Worm (Caenorhabditis elegans) whole organism, young adult: ENCODE results near the gene hsp-12.2.

Source experiments
- B0019.2 ChIP-seq: fragments of 200-800 bp; sonication (Bioruptor generic); conservative IDR thresholded peaks from 2 replicates; pipeline ENCODE4 v1.3.6; 2022; ENCODE audit warnings: missing genetic modification reagents, missing genetic modification characterization, missing compliant biosample characterization
- B0336.3 ChIP-seq: fragments of 200-800 bp; sonication (Bioruptor generic); IDR thresholded peaks from 2 replicates; pipeline ENCODE4 v1.3.6; 2022; ENCODE audit warnings: missing genetic modification characterization, missing compliant biosample characterization
- C17E4.6 ChIP-seq: fragments of 200-800 bp; sonication (Bioruptor generic); IDR thresholded peaks from 2 replicates; pipeline ENCODE4 v1.3.6; 2022; ENCODE audit warnings: missing genetic modification reagents, missing genetic modification characterization, missing compliant biosample characterization
- F22D6.2 ChIP-seq: sonication (generic microtip); optimal IDR thresholded peaks from 2 replicates; lab custom pipeline; 2016; ENCODE audit warnings: mild to moderate bottlenecking, missing genetic modification characterization, missing compliant biosample characterization
- F23B12.7 ChIP-seq: sonication (generic microtip); optimal IDR thresholded peaks from 2 replicates; lab custom pipeline; 2017; ENCODE audit warnings: missing genetic modification characterization, mild to moderate bottlenecking, missing compliant biosample characterization, antibody characterized with exemption, moderate library complexity; ENCODE audit not compliant: insufficient read depth
- F39B2.1 ChIP-seq: fragments of 200-800 bp; sonication (Bioruptor generic); IDR thresholded peaks from 2 replicates; pipeline ENCODE4 v1.3.6; 2022; ENCODE audit warnings: missing genetic modification reagents, missing genetic modification characterization, missing compliant biosample characterization
- F49E8.2 ChIP-seq: sonication (generic microtip); optimal IDR thresholded peaks from 3 replicates; lab custom pipeline; 2017; ENCODE audit warnings: missing genetic modification characterization, mild to moderate bottlenecking, missing compliant biosample characterization, antibody characterized with exemption, moderate library complexity; ENCODE audit not compliant: insufficient read depth
- F57C9.4 ChIP-seq: sonication (generic microtip); optimal IDR thresholded peaks from 2 replicates; lab custom pipeline; 2017; ENCODE audit warnings: mild to moderate bottlenecking, missing genetic modification characterization, missing compliant biosample characterization
- Y53G8AR.9 ChIP-seq: fragments of 200-800 bp; sonication (Bioruptor generic); conservative IDR thresholded peaks from 2 replicates; pipeline ENCODE4 v1.3.6; 2022; ENCODE audit warnings: missing genetic modification reagents, missing genetic modification characterization, missing compliant biosample characterization
- Y95B8A.8 ChIP-seq: fragments of 200-800 bp; sonication (Bioruptor generic); IDR thresholded peaks from 2 replicates; pipeline ENCODE4 v1.3.6; 2022; ENCODE audit warnings: missing genetic modification reagents, missing genetic modification characterization, missing compliant biosample characterization
- athp-1 ChIP-seq: sonication (generic microtip); optimal IDR thresholded peaks from 2 replicates; lab custom pipeline; 2017; ENCODE audit warnings: mild to moderate bottlenecking, missing genetic modification characterization, missing compliant biosample characterization
- attf-3 ChIP-seq: fragments of 200-800 bp; sonication (Bioruptor generic); conservative IDR thresholded peaks from 2 replicates; pipeline ENCODE4 v1.3.6; 2022; ENCODE audit warnings: missing genetic modification reagents, missing genetic modification characterization, missing compliant biosample characterization
- attf-6 ChIP-seq: fragments of 200-800 bp; sonication (Bioruptor generic); IDR thresholded peaks from 2 replicates; pipeline ENCODE4 v1.3.6; 2022; ENCODE audit warnings: missing genetic modification reagents, missing genetic modification characterization, missing compliant biosample characterization
- bed-1 ChIP-seq: fragments of 200-800 bp; sonication (Bioruptor generic); IDR thresholded peaks from 2 replicates; pipeline ENCODE4 v1.3.6; 2022; ENCODE audit warnings: missing genetic modification reagents, missing genetic modification characterization, missing compliant biosample characterization
- ceh-79 ChIP-seq: sonication (generic microtip); optimal IDR thresholded peaks from 2 replicates; lab custom pipeline; 2017; ENCODE audit warnings: mild to moderate bottlenecking, missing genetic modification characterization, missing compliant biosample characterization
- ceh-91 ChIP-seq: fragments of 200-800 bp; sonication (Bioruptor generic); IDR thresholded peaks from 2 replicates; pipeline ENCODE4 v1.3.6; 2022; ENCODE audit warnings: missing genetic modification reagents, missing genetic modification characterization, missing compliant biosample characterization
- dpl-1 ChIP-seq: fragments of 150-350 bp; optimal IDR thresholded peaks from 2 replicates; lab custom pipeline; 2014; ENCODE audit warnings: missing biosample characterization, missing genetic modification reagents, missing genetic modification characterization
- efl-1 ChIP-seq: fragments of 150-350 bp; optimal IDR thresholded peaks from 2 replicates; lab custom pipeline; 2014; ENCODE audit warnings: missing biosample characterization, missing genetic modification reagents, missing genetic modification characterization
- egl-18 ChIP-seq: fragments of 200-800 bp; sonication (Bioruptor generic); IDR thresholded peaks from 2 replicates; pipeline ENCODE4 v1.3.6; 2022; ENCODE audit warnings: missing genetic modification reagents, missing genetic modification characterization, missing compliant biosample characterization
- fkh-3 ChIP-seq: sonication (generic microtip); optimal IDR thresholded peaks from 2 replicates; lab custom pipeline; 2016; ENCODE audit warnings: mild to moderate bottlenecking, missing genetic modification characterization, missing compliant biosample characterization
- hmg-20 ChIP-seq: fragments of 200-800 bp; sonication (Bioruptor generic); IDR thresholded peaks from 2 replicates; pipeline ENCODE4 v1.3.6; 2022; ENCODE audit warnings: missing genetic modification reagents, missing genetic modification characterization, missing compliant biosample characterization
- hsf-1 ChIP-seq: fragments of 200-800 bp; sonication (Bioruptor generic); IDR thresholded peaks from 2 replicates; pipeline ENCODE4 v1.3.6; 2022; ENCODE audit warnings: missing genetic modification reagents, missing genetic modification characterization, missing compliant biosample characterization
- let-607 ChIP-seq, 2 experiments: fragments of 200-800 bp in 1 of 2; sonication (Bioruptor generic) in 1 of 2; sonication (generic microtip) in 1 of 2; optimal IDR thresholded peaks; 2 replicates each; lab custom pipeline; 2016 to 2018; ENCODE audit warnings: mild to moderate bottlenecking in 2 of 2, missing compliant biosample characterization in 2 of 2, missing genetic modification characterization in 2 of 2, moderate library complexity in 2 of 2, missing genotype in 1 of 2
- lin-54 ChIP-seq: fragments of 200-800 bp; sonication (Bioruptor generic); optimal IDR thresholded peaks from 2 replicates; lab custom pipeline; 2018; ENCODE audit warnings: mild to moderate bottlenecking, missing genetic modification characterization, missing compliant biosample characterization
- madf-6 ChIP-seq: fragments of 200-800 bp; sonication (Bioruptor generic); IDR thresholded peaks from 2 replicates; pipeline ENCODE4 v1.3.6; 2022; ENCODE audit warnings: missing genetic modification reagents, missing genetic modification characterization, missing compliant biosample characterization
- madf-8 ChIP-seq: fragments of 200-800 bp; sonication (Bioruptor generic); conservative IDR thresholded peaks from 2 replicates; pipeline ENCODE4 v1.3.6; 2022; ENCODE audit warnings: missing genetic modification reagents, missing genetic modification characterization, missing compliant biosample characterization
- mcd-1 ChIP-seq: fragments of 200-800 bp; sonication (Bioruptor generic); IDR thresholded peaks from 2 replicates; pipeline ENCODE4 v1.3.6; 2022; ENCODE audit warnings: missing genetic modification reagents, missing genetic modification characterization, missing compliant biosample characterization
- mel-28 ChIP-seq: sonication (generic microtip); optimal IDR thresholded peaks from 2 replicates; lab custom pipeline; 2016; ENCODE audit warnings: borderline replicate concordance, mild to moderate bottlenecking, missing genetic modification characterization, missing compliant biosample characterization
- nhr-27 ChIP-seq: fragments of 200-800 bp; sonication (Bioruptor generic); optimal IDR thresholded peaks from 2 replicates; lab custom pipeline; 2018; ENCODE audit warnings: mild to moderate bottlenecking, missing genetic modification characterization, moderate library complexity, missing compliant biosample characterization
- nhr-80 ChIP-seq: sonication (generic microtip); optimal IDR thresholded peaks from 2 replicates; lab custom pipeline; 2016; ENCODE audit warnings: missing genetic modification characterization, missing compliant biosample characterization
- pha-4 ChIP-seq: fragments of 150-350 bp; sonication (generic microtip); optimal IDR thresholded peaks from 2 replicates; lab custom pipeline; 2014; ENCODE audit warnings: missing biosample characterization, missing genetic modification reagents, missing genetic modification characterization
- rcor-1 ChIP-seq: fragments of 200-800 bp; sonication (Bioruptor generic); IDR thresholded peaks from 2 replicates; pipeline ENCODE4 v1.3.6; 2022; ENCODE audit warnings: missing genetic modification reagents, missing genetic modification characterization, missing compliant biosample characterization
- rpc-1 ChIP-seq, 2 experiments: fragments of 150-350 bp in 1 of 2; sonication (generic microtip) in 1 of 2; optimal IDR thresholded peaks; 2 replicates each; lab custom pipeline; 2014 to 2018; ENCODE audit warnings: missing biosample characterization in 1 of 2, missing genetic modification characterization in 1 of 2, missing genetic modification reagents in 1 of 2, missing genotype in 1 of 2
- sdz-38 ChIP-seq: sonication (generic microtip); optimal IDR thresholded peaks from 2 replicates; lab custom pipeline; 2016; ENCODE audit warnings: missing genotype, missing genetic modification characterization, missing compliant biosample characterization
- sea-2 ChIP-seq: fragments of 200-800 bp; sonication (Bioruptor generic); IDR thresholded peaks from 2 replicates; pipeline ENCODE4 v1.3.6; 2022; ENCODE audit warnings: missing genetic modification characterization, missing compliant biosample characterization
- snpc-1.1 ChIP-seq: sonication (generic microtip); optimal IDR thresholded peaks from 2 replicates; lab custom pipeline; 2017; ENCODE audit warnings: missing genetic modification characterization, mild to moderate bottlenecking, missing compliant biosample characterization, antibody characterized with exemption, moderate library complexity, missing genotype, missing genetic modification reagents; ENCODE audit not compliant: insufficient read depth
- snpc-3.4 ChIP-seq: sonication (generic microtip); optimal IDR thresholded peaks from 2 replicates; lab custom pipeline; 2017; ENCODE audit warnings: missing genetic modification characterization, mild to moderate bottlenecking, missing compliant biosample characterization, antibody characterized with exemption, moderate library complexity, missing genotype, missing genetic modification reagents
- snpc-4 ChIP-seq, 5 experiments: fragments of 150-350 bp in 1 of 5; sonication (generic microtip) in 4 of 5; optimal IDR thresholded peaks; 2 replicates each; lab custom pipeline; 2014 to 2018; ENCODE audit warnings: missing genetic modification characterization in 5 of 5, missing biosample characterization in 3 of 5, antibody characterized with exemption in 2 of 5, mild to moderate bottlenecking in 2 of 5, missing compliant biosample characterization in 2 of 5, missing genotype in 2 of 5, moderate library complexity in 2 of 5, missing genetic modification reagents in 1 of 5
- tbp1 ChIP-seq: fragments of 200-800 bp; sonication (Bioruptor generic); optimal IDR thresholded peaks from 2 replicates; lab custom pipeline; 2018; ENCODE audit warnings: mild to moderate bottlenecking, missing genetic modification characterization, missing compliant biosample characterization
- unc-130 ChIP-seq: sonication (generic microtip); optimal IDR thresholded peaks from 2 replicates; lab custom pipeline; 2016; ENCODE audit warnings: missing genetic modification reagents, missing genetic modification characterization, missing compliant biosample characterization
- zim-3 ChIP-seq: sonication (generic microtip); optimal IDR thresholded peaks from 2 replicates; lab custom pipeline; 2017; ENCODE audit warnings: mild to moderate bottlenecking, missing genetic modification characterization, moderate library complexity, missing compliant biosample characterization
- ztf-26 ChIP-seq: sonication (generic microtip); optimal IDR thresholded peaks from 2 replicates; lab custom pipeline; 2017; ENCODE audit warnings: missing genetic modification characterization, missing compliant biosample characterization
- ztf-3 ChIP-seq: fragments of 200-800 bp; sonication (Bioruptor generic); optimal IDR thresholded peaks from 2 replicates; lab custom pipeline; 2018; ENCODE audit warnings: mild to moderate bottlenecking, missing genetic modification characterization, missing compliant biosample characterization

hsp-12.2 gene

DNA sequence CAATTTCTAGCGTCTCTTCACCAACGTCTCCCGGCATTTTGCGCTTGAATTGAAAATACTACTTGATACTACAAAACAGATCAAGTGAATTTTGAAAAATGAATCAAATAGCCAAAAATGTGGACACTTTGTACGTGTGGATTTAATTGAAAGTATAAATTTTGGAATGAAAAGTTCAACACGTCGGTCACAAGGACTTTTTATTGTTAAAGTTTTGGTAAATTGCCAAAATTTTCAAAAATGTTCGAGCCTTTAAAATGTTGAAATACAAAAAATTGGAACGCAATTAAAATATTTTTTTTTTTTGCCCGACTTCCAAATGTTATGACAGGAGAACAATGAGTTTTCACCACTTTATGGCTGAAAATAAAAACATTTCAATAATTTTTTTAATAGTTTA lies 39.8 kb upstream of the hsp-12.2 start, which contains the start of gene K06H7.8:
K06H7.8 (minus strand) TSS at position 101 of the 400 bp plus-strand sequence.
- TF ChIP-seq egl-18 (GFP tag; lab: Robert Waterston, UW) (no peak), mel-28 (tag; lab: Kevin White, UChicago) (no peak)

DNA sequence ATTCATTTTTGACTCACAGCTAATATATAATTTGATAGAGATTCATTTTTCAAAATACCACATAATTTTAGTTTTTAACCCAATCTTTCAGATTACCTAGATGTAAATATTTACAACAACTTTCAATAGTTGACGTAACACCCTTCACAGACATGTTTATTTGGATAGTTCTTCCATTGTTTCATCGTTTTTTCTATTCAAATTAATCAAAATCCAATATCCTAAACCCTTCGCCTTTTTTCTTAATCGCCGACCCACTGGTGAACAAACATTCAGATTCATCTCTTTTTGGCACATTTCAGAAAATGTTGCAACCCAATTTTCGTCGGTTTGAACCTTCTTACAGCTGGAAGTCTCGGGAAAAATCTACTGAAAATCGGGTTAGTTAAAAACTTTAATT lies 38.9 kb upstream of the hsp-12.2 start, which contains the start of gene K06H7.1:
K06H7.1 (plus strand) TSS at position 301 of the 400 bp plus-strand sequence.
- no peak for TF ChIP-seq attf-6

DNA sequence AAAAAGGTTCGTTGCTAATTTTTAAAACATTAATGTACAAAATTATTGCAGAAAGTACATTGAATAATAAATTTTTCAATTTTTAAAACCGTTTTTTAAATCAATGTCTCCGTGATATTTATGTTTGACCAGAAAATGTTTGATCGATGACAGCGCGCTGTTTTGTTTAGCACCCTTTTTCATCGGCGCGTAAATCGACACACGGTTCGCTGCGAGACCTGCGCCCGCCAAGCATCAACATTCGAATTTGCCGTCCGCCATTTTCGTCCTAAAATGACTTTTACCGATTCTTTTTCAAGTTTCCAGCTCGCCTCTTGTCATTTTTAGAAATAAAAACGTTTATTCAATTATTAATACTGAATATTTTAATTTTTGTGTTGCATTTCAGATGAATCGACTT lies 36.9 kb upstream of the hsp-12.2 start, which contains the start of gene plk-1:
plk-1 (plus strand) TSS at position 389 of the 400 bp plus-strand sequence.
- TF ChIP-seq F23B12.7 (no peak), lin-54 (GFP tag; lab: Kevin White, UChicago) (peak; percentile 86), rcor-1 (peak; percentile 24; the same call in 1 of the 2 replicates), madf-6 (GFP tag; lab: Robert Waterston, UW) (peak; percentile 97), ztf-26 (tag; lab: Kevin White, UChicago) (no peak), zim-3 (no peak), sea-2 (GFP tag; lab: Robert Waterston, UW) (no peak), egl-18 (GFP tag; lab: Robert Waterston, UW) (no peak), mcd-1 (peak; percentile 54), F22D6.2 (tag; lab: Kevin White, UChicago) (no peak), attf-3 (GFP tag; lab: Robert Waterston, UW) (peak; percentile 54), C17E4.6 (GFP tag; lab: Robert Waterston, UW) (peak; percentile 69; the same call in 1 of the 2 replicates), Y95B8A.8 (GFP tag; lab: Robert Waterston, UW) (peak; percentile 55; the same call in 1 of the 2 replicates), bed-1 (GFP tag; lab: Robert Waterston, UW) (no peak), dpl-1 (GFP tag; lab: Kevin White, UChicago) (peak; percentile 94), rpc-1 (optimal IDR thresholded peaks at IDR 0.05; lab: Kevin White, UChicago) (no peak), rpc-1 (tag; optimal IDR thresholded peaks at IDR 0.05; lab: Kevin White, UChicago) (no peak), snpc-1.1 (tag; lab: Kevin White, UChicago) (peak; percentile 24), Y53G8AR.9 (GFP tag; lab: Robert Waterston, UW) (no peak), F57C9.4 (tag; lab: Kevin White, UChicago) (no peak), hmg-20 (GFP tag; lab: Robert Waterston, UW) (no peak), ceh-91 (GFP tag; lab: Robert Waterston, UW) (peak; percentile 94), nhr-80 (peak; percentile 10), snpc-4 (GFP tag; optimal IDR thresholded peaks at IDR 0.05; lab: Kevin White, UChicago) (peak; percentile 29), snpc-4 (tag; optimal IDR thresholded peaks at IDR 0.05; lab: Kevin White, UChicago) (peak in 2 of 4 experiments; percentile 34 to 40), F39B2.1 (no peak), unc-130 (GFP tag; lab: Kevin White, UChicago) (peak; percentile 77), ztf-3 (GFP tag; lab: Kevin White, UChicago) (no peak), ceh-79 (tag; lab: Kevin White, UChicago) (no peak), madf-8 (GFP tag; lab: Robert Waterston, UW) (peak; percentile 93), B0019.2 (peak; percentile 84), fkh-3 (tag; lab: Kevin White, UChicago) (no peak), mel-28 (tag; lab: Kevin White, UChicago) (no peak), efl-1 (GFP tag; lab: Kevin White, UChicago) (peak; percentile 98), tbp1 (GFP tag; lab: Kevin White, UChicago) (peak; percentile 49), athp-1 (tag; lab: Kevin White, UChicago) (peak; percentile 33), nhr-27 (no peak), snpc-3.4 (tag; lab: Kevin White, UChicago) (peak; percentile 87), F49E8.2 (tag; lab: Kevin White, UChicago) (peak; percentile 69), B0336.3 (GFP tag; lab: Robert Waterston, UW) (peak; percentile 52; the same call in 1 of the 2 replicates), hsf-1 (peak; percentile 70), pha-4 (no peak), sdz-38 (tag; lab: Kevin White, UChicago) (no peak), let-607 (tag; optimal IDR thresholded peaks at IDR 0.05; lab: Kevin White, UChicago) (no peak)
